Fruit fly (Drosophila melanogaster): Measurements from ENCODE around the gene CG14262.

Gene CG14262

DNA sequence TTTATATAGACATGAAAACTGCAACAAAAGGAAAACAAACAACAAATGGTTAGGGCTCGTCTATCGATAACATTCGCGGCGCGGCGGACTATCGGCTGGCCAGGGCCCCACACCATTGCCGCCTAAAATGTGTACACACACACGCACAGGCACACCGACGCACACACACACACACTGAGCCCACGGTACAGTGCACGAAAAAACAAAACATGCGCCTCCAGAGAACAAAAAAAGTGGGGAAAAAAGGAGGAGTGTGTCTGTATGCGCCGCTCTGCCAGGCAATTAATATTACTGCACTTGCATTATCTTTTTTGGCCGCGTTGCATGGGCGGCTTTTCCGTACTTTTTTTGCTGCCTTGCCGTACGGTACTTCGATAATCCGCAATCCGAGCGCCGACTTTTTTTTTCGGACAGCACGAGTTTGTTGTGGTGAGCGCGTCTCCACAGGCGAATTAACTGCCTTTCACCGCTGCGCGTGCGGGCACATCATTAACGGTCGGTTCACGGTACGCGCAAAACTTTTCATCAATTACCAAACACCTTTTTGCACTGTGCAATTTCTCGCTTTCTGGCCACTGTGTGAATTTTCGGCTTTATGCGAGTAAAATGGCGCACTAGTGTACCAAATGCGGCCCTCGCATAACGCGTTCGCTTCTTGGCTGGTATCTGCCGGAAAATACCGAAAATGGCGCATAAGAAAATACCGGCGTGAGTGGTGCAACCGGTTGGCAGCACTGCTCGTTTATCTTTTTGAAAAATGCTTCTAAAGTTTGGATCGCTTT is 1.6 kb downstream of the CG14262 start, which contains the start of gene woc (continued):
- peak; percentile 48 to 51 for TF ChIP-seq Pdp1 (GFP tag; optimal IDR thresholded peaks at IDR 0.05)
- TF ChIP-seq CG10209 (GFP tag; optimal IDR thresholded peaks at IDR 0.05) = peak; percentile 35
- TF ChIP-seq CG13624 (GFP tag; optimal IDR thresholded peaks at IDR 0.05) = peak; percentile 46
- peak; percentile 24 for TF ChIP-seq NfI (GFP tag; optimal IDR thresholded peaks at IDR 0.05)
- TF ChIP-seq Aef1 (GFP tag; IDR thresholded peaks at IDR 0.05) = peak; percentile 57; the same call in 2 of the 3 replicates
- TF ChIP-seq CG6689 (GFP tag; IDR thresholded peaks at IDR 0.05) = peak; percentile 56
- TF ChIP-seq zen (tag; optimal IDR thresholded peaks at IDR 0.05) = peak; percentile 23
- TF ChIP-seq BtbVII (GFP tag; optimal IDR thresholded peaks at IDR 0.05) = peak; percentile 36
- TF ChIP-seq CG17612 (GFP tag; IDR thresholded peaks at IDR 0.05) = no peak
- TF ChIP-seq mld (GFP tag; IDR thresholded peaks at IDR 0.05; ENCODE audit: partially characterized antibody) = peak; percentile 77
- peak; percentile 73 for TF ChIP-seq CG30403 (GFP tag; optimal IDR thresholded peaks at IDR 0.05)
- peak; percentile 38 for TF ChIP-seq Hr3 (GFP tag; optimal IDR thresholded peaks at IDR 0.05)
- peak; percentile 69; the same call in 2 of the 3 replicates for TF ChIP-seq ci (GFP tag; IDR thresholded peaks at IDR 0.05)
- TF ChIP-seq CG12391 (tag; optimal IDR thresholded peaks at IDR 0.05) = peak; percentile 39
- no peak for TF ChIP-seq HHEX (GFP tag; optimal IDR thresholded peaks at IDR 0.05)
- TF ChIP-seq CG4617 (GFP tag; optimal IDR thresholded peaks at IDR 0.05; ENCODE audit: borderline replicate concordance) = peak; percentile 74
- TF ChIP-seq HmgZ (tag; optimal IDR thresholded peaks at IDR 0.05) = peak; percentile 49
- TF ChIP-seq chm (GFP tag; IDR thresholded peaks at IDR 0.05) = peak; percentile 63; the same call in 1 of the 2 replicates
- peak; percentile 14 for TF ChIP-seq HLHmδ (GFP tag; optimal IDR thresholded peaks at IDR 0.05)
- TF ChIP-seq pnt (GFP tag; optimal IDR thresholded peaks at IDR 0.05) = peak; percentile 50
- peak; percentile 88 for TF ChIP-seq CG17186 (GFP tag; optimal IDR thresholded peaks at IDR 0.05)
- TF ChIP-seq bcd (GFP tag; optimal IDR thresholded peaks at IDR 0.05) = peak; percentile 54
- TF ChIP-seq CG4820 (GFP tag; optimal IDR thresholded peaks at IDR 0.05) = no peak
- TF ChIP-seq sr (GFP tag; IDR thresholded peaks at IDR 0.05) = peak; percentile 59; the same call in 1 of the 3 replicates
- TF ChIP-seq CG17328 (GFP tag; IDR thresholded peaks at IDR 0.05) = peak; percentile 61
- TF ChIP-seq Dp (GFP tag; optimal IDR thresholded peaks at IDR 0.05) = peak; percentile 76
- no peak for TF ChIP-seq CG11723 (GFP tag; optimal IDR thresholded peaks at IDR 0.05)
- peak; percentile 18; the same call in 1 of the 2 replicates for TF ChIP-seq Taf1 (GFP tag; IDR thresholded peaks at IDR 0.05)
- TF ChIP-seq Scr (GFP tag; IDR thresholded peaks at IDR 0.05; ENCODE audit: partially characterized antibody) = peak; percentile 79
- peak; percentile 60 for TF ChIP-seq her (GFP tag; optimal IDR thresholded peaks at IDR 0.05)
- no peak for TF ChIP-seq CG10274 (GFP tag; optimal IDR thresholded peaks at IDR 0.05)
- peak; percentile 37 for TF ChIP-seq CG18011 (GFP tag; optimal IDR thresholded peaks at IDR 0.05)
- TF ChIP-seq CG9727 (GFP tag; optimal IDR thresholded peaks at IDR 0.05) = peak; percentile 64
- no peak for TF ChIP-seq Hmx (GFP tag; optimal IDR thresholded peaks at IDR 0.05)
- TF ChIP-seq CG14014 (GFP tag; IDR thresholded peaks at IDR 0.05) = peak; percentile 45; the same call in 1 of the 2 replicates
- TF ChIP-seq CG13424 (tag; optimal IDR thresholded peaks at IDR 0.05) = no peak
- TF ChIP-seq pb (GFP tag; optimal IDR thresholded peaks at IDR 0.05) = peak; percentile 43
- no peak; the same call in 1 of the 3 replicates for TF ChIP-seq CG17361 (GFP tag; IDR thresholded peaks at IDR 0.05)
- TF ChIP-seq CG1792 (GFP tag; optimal IDR thresholded peaks at IDR 0.05) = peak; percentile 5
- TF ChIP-seq CG7928 (GFP tag; optimal IDR thresholded peaks at IDR 0.05) = peak; percentile 93
- peak; percentile 87 for TF ChIP-seq sqz (GFP tag; optimal IDR thresholded peaks at IDR 0.05)
- peak; percentile 33 for TF ChIP-seq CG3163 (GFP tag; optimal IDR thresholded peaks at IDR 0.05)
- no peak for TF ChIP-seq CG13894 (tag; optimal IDR thresholded peaks at IDR 0.05)
- TF ChIP-seq zfh1 (GFP tag; IDR thresholded peaks at IDR 0.05) = peak; percentile 51; the same call in 2 of the 3 replicates
- peak; percentile 63 for TF ChIP-seq Rfx (GFP tag; IDR thresholded peaks at IDR 0.05)
- TF ChIP-seq CG12744 (GFP tag; optimal IDR thresholded peaks at IDR 0.05) = no peak
- TF ChIP-seq Trl (optimal IDR thresholded peaks at IDR 0.05) = no peak
- peak; percentile 23 for TF ChIP-seq Trl (GFP tag; optimal IDR thresholded peaks at IDR 0.05)
- TF ChIP-seq bigmax (GFP tag; optimal IDR thresholded peaks at IDR 0.05) = peak; percentile 40
